Worm (Caenorhabditis elegans) whole organism, midembryonic: Measurements from ENCODE around the gene srb-19.

Experiments used
- flt-1 ChIP-seq: fragments of 200-800 bp; sonication (Bioruptor generic); IDR thresholded peaks from 2 replicates; pipeline ENCODE4 v1.3.6; 2022; ENCODE audit warnings: missing genetic modification characterization, missing compliant biosample characterization
- tab-1 ChIP-seq: fragments of 200-800 bp; sonication (Bioruptor generic); IDR thresholded peaks from 2 replicates; pipeline ENCODE4 v1.3.6; 2022; ENCODE audit warnings: missing genetic modification characterization, missing compliant biosample characterization
- ztf-29 ChIP-seq: fragments of 200-800 bp; sonication (Bioruptor generic); IDR thresholded peaks from 2 replicates; pipeline ENCODE4 v1.3.6; 2022; ENCODE audit warnings: missing genetic modification reagents, missing genetic modification characterization, missing compliant biosample characterization

DNA sequence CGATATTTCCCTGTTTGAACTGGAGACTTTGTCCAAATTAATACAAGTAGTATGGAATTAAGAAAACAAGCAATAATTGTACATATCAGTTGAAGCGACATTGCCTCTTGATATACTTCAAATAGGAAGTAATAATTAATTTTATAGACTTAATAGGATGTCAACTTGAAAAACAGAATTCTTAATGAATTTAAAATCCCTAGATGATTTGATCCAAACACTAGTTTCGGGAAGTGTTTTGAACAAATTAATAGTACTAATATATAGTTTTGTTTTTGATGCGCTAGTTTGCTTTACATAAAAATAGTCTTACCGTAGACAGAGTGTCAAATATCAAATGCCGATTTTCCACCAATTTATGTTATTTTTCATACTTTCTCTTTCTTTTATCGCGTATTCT is 41.6 kb downstream of the srb-19 start, which contains the start of gene str-190:
- TF ChIP-seq tab-1: no peak
- TF ChIP-seq ztf-29 (GFP tag; lab: Robert Waterston, UW): no peak
- TF ChIP-seq flt-1: no peak
